Fruit fly (Drosophila melanogaster): ENCODE data around the gene CG33235.

DNA sequence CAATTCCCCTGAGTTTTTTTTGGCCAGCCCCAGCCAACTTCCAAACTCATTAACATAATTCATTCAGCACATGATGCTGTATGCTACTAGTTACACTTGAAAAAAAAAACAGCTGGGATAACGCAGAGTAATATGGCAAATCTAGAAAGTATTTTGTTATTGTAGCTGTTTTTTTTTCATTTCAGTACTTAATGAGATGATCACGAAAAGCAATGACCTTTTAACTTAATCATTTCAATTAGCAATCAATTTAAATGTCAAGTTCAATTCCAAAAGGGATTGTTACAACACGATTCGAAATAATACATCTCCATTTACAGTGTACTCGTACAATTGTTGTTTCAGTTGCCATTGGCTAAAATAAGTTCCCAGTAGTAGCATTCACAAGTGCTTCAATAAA lies 41.0 kb downstream of the CG33235 start:
- TF ChIP-seq h (optimal IDR thresholded peaks at IDR 0.05) (no peak), psq (optimal IDR thresholded peaks at IDR 0.05) (no peak), Myc (optimal IDR thresholded peaks at IDR 0.05) (no peak)
